Worm (Caenorhabditis elegans) whole organism, young adult: Measurements from ENCODE around the gene Y59E9AL.36.
"Not testable (repeated sequence)": the region's sequence is repeated elsewhere in the genome, so short reads cannot be mapped to it uniquely, and the experiment has no call there.

Experiments used
- F57A8.1 ChIP-seq: fragments of 200-800 bp; sonication (Bioruptor generic); optimal IDR thresholded peaks from 2 replicates; lab custom pipeline; 2018; ENCODE audit warnings: mild to moderate bottlenecking, missing genetic modification characterization, moderate library complexity, missing compliant biosample characterization
- Y95B8A.8 ChIP-seq: fragments of 200-800 bp; sonication (Bioruptor generic); IDR thresholded peaks from 2 replicates; pipeline ENCODE4 v1.3.6; 2022; ENCODE audit warnings: missing genetic modification reagents, missing genetic modification characterization, missing compliant biosample characterization
- ama-1 ChIP-seq, 3 experiments: fragments of 150-350 bp in 1 of 3; sonication (generic microtip) in 2 of 3; optimal IDR thresholded peaks; 2 replicates each; lab custom pipeline; 2014 to 2018; ENCODE audit warnings: missing biosample characterization in 2 of 3, missing genetic modification characterization in 2 of 3, missing genetic modification reagents in 2 of 3
- aptf-3 ChIP-seq: fragments of 200-800 bp; sonication (Bioruptor generic); IDR thresholded peaks from 2 replicates; pipeline ENCODE4 v1.3.6; 2022; ENCODE audit warnings: missing genetic modification characterization, missing compliant biosample characterization
- madf-10 ChIP-seq: sonication (generic microtip); optimal IDR thresholded peaks from 2 replicates; lab custom pipeline; 2016; ENCODE audit warnings: mild to moderate bottlenecking, missing genetic modification characterization, missing compliant biosample characterization
- ztf-25 ChIP-seq: fragments of 200-800 bp; sonication (Bioruptor generic); IDR thresholded peaks from 2 replicates; pipeline ENCODE4 v1.3.6; 2022; ENCODE audit warnings: missing genetic modification reagents, missing genetic modification characterization, missing compliant biosample characterization

DNA sequence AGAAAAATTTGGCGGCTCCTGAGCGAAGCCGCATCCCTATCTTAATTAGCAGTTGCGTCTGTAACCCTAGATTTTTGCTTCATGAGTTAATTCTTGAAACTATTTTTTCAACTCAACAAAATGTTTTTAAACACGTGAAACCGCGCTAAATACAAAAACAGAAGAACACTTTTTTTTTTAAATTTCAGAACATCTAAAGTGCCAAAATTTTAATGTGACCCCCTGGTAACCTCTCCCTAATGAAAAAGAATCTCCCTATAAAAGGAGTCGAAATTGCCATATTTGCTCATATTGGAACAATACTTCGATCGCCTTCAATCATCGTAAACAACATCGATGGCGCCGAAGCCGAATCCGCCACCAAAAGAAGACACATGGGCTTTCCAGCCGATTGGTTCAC lies 9.2 kb upstream of the Y59E9AL.36 start, which contains the start of gene nsph-4.2:
- TF ChIP-seq aptf-3 (GFP tag; lab: Robert Waterston, UW); ztf-25 (GFP tag; lab: Robert Waterston, UW); madf-10 (tag; lab: Kevin White, UChicago); ama-1 (optimal IDR thresholded peaks at IDR 0.05; lab: Kevin White, UChicago); ama-1 (GFP tag; optimal IDR thresholded peaks at IDR 0.05; lab: Kevin White, UChicago); F57A8.1 (GFP tag; lab: Kevin White, UChicago); Y95B8A.8 (GFP tag; lab: Robert Waterston, UW): not testable (repeated sequence)
